Fruit fly (Drosophila melanogaster) whole organism, embryonic: ENCODE data around the gene GIIIspla2.

Experiments
- Abd-B ChIP-seq: fragments of 200-800 bp; sonication (Bioruptor generic); optimal IDR thresholded peaks from 2 replicates; lab custom pipeline; 2018; ENCODE audit warnings: missing biosample characterization, mild to moderate bottlenecking, missing genetic modification characterization, moderate library complexity
- Adf1 ChIP-seq: fragments of 200-800 bp; sonication (Bioruptor generic); IDR thresholded peaks from 2 replicates; pipeline ENCODE4 v1.3.6; 2022; ENCODE audit warnings: missing biosample characterization, missing genetic modification characterization
- CG1024 ChIP-seq: fragments of 200-800 bp; sonication (Bioruptor generic); IDR thresholded peaks from 2 replicates; pipeline ENCODE4 v1.3.6; 2022; ENCODE audit warnings: missing biosample characterization, missing genetic modification characterization
- CG13775 ChIP-seq: fragments of 200-800 bp; sonication (Bioruptor generic); optimal IDR thresholded peaks from 3 replicates; lab custom pipeline; 2017; ENCODE audit warnings: missing biosample characterization, mild to moderate bottlenecking, missing genetic modification characterization
- CG14441 ChIP-seq: fragments of 200-800 bp; sonication (Bioruptor generic); IDR thresholded peaks from 2 replicates; pipeline ENCODE4 v1.3.6; 2022; ENCODE audit warnings: missing biosample characterization, missing genetic modification characterization
- CG15479 ChIP-seq: fragments of 200-800 bp; sonication (Bioruptor generic); optimal IDR thresholded peaks from 3 replicates; lab custom pipeline; 2019; ENCODE audit warnings: missing biosample characterization, mild to moderate bottlenecking, missing genetic modification characterization, moderate library complexity
- CG1603 ChIP-seq: fragments of 200-800 bp; sonication (Bioruptor generic); optimal IDR thresholded peaks from 2 replicates; lab custom pipeline; 2019; ENCODE audit warnings: missing biosample characterization, mild to moderate bottlenecking, missing genetic modification characterization, moderate library complexity
- CG17328 ChIP-seq: fragments of 200-800 bp; sonication (Bioruptor generic); IDR thresholded peaks from 2 replicates; pipeline ENCODE4 v1.3.6; 2022; ENCODE audit warnings: missing biosample characterization, missing genetic modification characterization
- CG17829 ChIP-seq: fragments of 200-800 bp; optimal IDR thresholded peaks from 2 replicates; lab custom pipeline; 2019; ENCODE audit warnings: missing biosample characterization, mild to moderate bottlenecking, missing genetic modification characterization, moderate library complexity
- CG18619 ChIP-seq: fragments of 200-800 bp; sonication (Bioruptor generic); optimal IDR thresholded peaks from 3 replicates; lab custom pipeline; 2017; ENCODE audit warnings: missing biosample characterization, mild to moderate bottlenecking, missing genetic modification characterization
- CG2199 ChIP-seq: fragments of 200-800 bp; sonication (Bioruptor generic); IDR thresholded peaks from 3 replicates; pipeline ENCODE4 v1.3.6; 2022; ENCODE audit warnings: missing biosample characterization, missing genetic modification characterization
- CG2678 ChIP-seq: fragments of 200-800 bp; sonication (Bioruptor generic); optimal IDR thresholded peaks from 3 replicates; lab custom pipeline; 2019; ENCODE audit warnings: missing biosample characterization, mild to moderate bottlenecking, missing genetic modification characterization, moderate library complexity
- CG2712 ChIP-seq: fragments of 200-800 bp; optimal IDR thresholded peaks from 3 replicates; lab custom pipeline; 2019; ENCODE audit warnings: missing biosample characterization, mild to moderate bottlenecking, missing genetic modification characterization, moderate library complexity
- CG3065 ChIP-seq: fragments of 200-800 bp; sonication (Bioruptor generic); optimal IDR thresholded peaks from 2 replicates; lab custom pipeline; 2016; ENCODE audit warnings: missing biosample characterization, missing genetic modification characterization
- CG3281 ChIP-seq: fragments of 200-800 bp; sonication (Bioruptor generic); optimal IDR thresholded peaks from 3 replicates; lab custom pipeline; 2017; ENCODE audit warnings: missing biosample characterization, mild to moderate bottlenecking, missing genetic modification characterization
- CG5245 ChIP-seq: fragments of 200-800 bp; sonication (Bioruptor generic); optimal IDR thresholded peaks from 3 replicates; lab custom pipeline; 2016; ENCODE audit warnings: missing biosample characterization, missing genetic modification characterization
- CG6254 ChIP-seq: fragments of 200-800 bp; sonication (Bioruptor generic); optimal IDR thresholded peaks from 3 replicates; lab custom pipeline; 2017; ENCODE audit warnings: mild to moderate bottlenecking, missing biosample characterization, missing genetic modification reagents, missing genetic modification characterization
- CG8089 ChIP-seq: fragments of 200-800 bp; sonication (Bioruptor generic); optimal IDR thresholded peaks from 3 replicates; lab custom pipeline; 2016; ENCODE audit warnings: missing biosample characterization, missing genetic modification characterization
- CG8359 ChIP-seq: fragments of 200-800 bp; sonication (Bioruptor generic); optimal IDR thresholded peaks from 2 replicates; lab custom pipeline; 2017; ENCODE audit warnings: missing biosample characterization, mild to moderate bottlenecking, missing genetic modification characterization, borderline replicate concordance
- CG8924 ChIP-seq: fragments of 200-800 bp; optimal IDR thresholded peaks from 3 replicates; lab custom pipeline; 2019; ENCODE audit warnings: missing biosample characterization, mild to moderate bottlenecking, missing genetic modification characterization, moderate library complexity
- CG9609 ChIP-seq: fragments of 200-800 bp; sonication (Bioruptor generic); optimal IDR thresholded peaks from 3 replicates; lab custom pipeline; 2016; ENCODE audit warnings: missing biosample characterization, missing genetic modification characterization
- CG9727 ChIP-seq: fragments of 200-800 bp; sonication (Bioruptor generic); optimal IDR thresholded peaks from 3 replicates; lab custom pipeline; 2017; ENCODE audit warnings: missing biosample characterization, mild to moderate bottlenecking, missing genetic modification characterization
- D19B ChIP-seq: fragments of 200-800 bp; sonication (Bioruptor generic); optimal IDR thresholded peaks from 2 replicates; lab custom pipeline; 2017; ENCODE audit warnings: missing biosample characterization, mild to moderate bottlenecking, missing genetic modification characterization
- GATAe ChIP-seq: fragments of 200-800 bp; sonication (Bioruptor generic); conservative IDR thresholded peaks from 2 replicates; pipeline ENCODE4 v1.3.6; 2022; ENCODE audit warnings: missing biosample characterization, missing genetic modification characterization
- Meics ChIP-seq: fragments of 200-800 bp; sonication (Bioruptor generic); optimal IDR thresholded peaks from 2 replicates; lab custom pipeline; 2017; ENCODE audit warnings: missing biosample characterization, mild to moderate bottlenecking, missing genetic modification characterization
- NfI ChIP-seq: fragments of 200-800 bp; sonication (Bioruptor generic); optimal IDR thresholded peaks from 3 replicates; lab custom pipeline; 2018; ENCODE audit warnings: missing biosample characterization, mild to moderate bottlenecking, missing genetic modification characterization, moderate library complexity
- Ptx1 ChIP-seq: fragments of 200-800 bp; sonication (Bioruptor generic); IDR thresholded peaks from 2 replicates; pipeline ENCODE4 v1.3.6; 2022; ENCODE audit warnings: missing biosample characterization, missing genetic modification characterization
- Ravus ChIP-seq: fragments of 200-800 bp; sonication (Bioruptor generic); IDR thresholded peaks from 2 replicates; pipeline ENCODE4 v1.3.6; 2022; ENCODE audit warnings: missing biosample characterization, missing genetic modification characterization
- Sox100B ChIP-seq: fragments of 200-800 bp; sonication (Bioruptor generic); optimal IDR thresholded peaks from 3 replicates; lab custom pipeline; 2018; ENCODE audit warnings: missing biosample characterization, mild to moderate bottlenecking, missing genetic modification characterization
- Ssrp ChIP-seq: fragments of 200-800 bp; sonication (Bioruptor generic); optimal IDR thresholded peaks from 2 replicates; lab custom pipeline; 2018; ENCODE audit warnings: missing biosample characterization, mild to moderate bottlenecking, missing genetic modification characterization, moderate library complexity
- az2 ChIP-seq: fragments of 200-800 bp; sonication (Bioruptor generic); optimal IDR thresholded peaks from 3 replicates; lab custom pipeline; 2016; ENCODE audit warnings: missing biosample characterization, missing genetic modification characterization
- btn ChIP-seq: fragments of 200-800 bp; sonication (Bioruptor generic); optimal IDR thresholded peaks from 2 replicates; lab custom pipeline; 2016; ENCODE audit warnings: missing biosample characterization, missing genetic modification characterization
- chm ChIP-seq: fragments of 200-800 bp; sonication (Bioruptor generic); IDR thresholded peaks from 2 replicates; pipeline ENCODE4 v1.3.6; 2022; ENCODE audit warnings: missing biosample characterization, missing genetic modification characterization
- dpn ChIP-seq, 2 experiments: fragments of 200-800 bp; sonication (Bioruptor generic); optimal IDR thresholded peaks; 3 replicates each; lab custom pipeline; 2016; ENCODE audit warnings: missing biosample characterization in 2 of 2, missing genetic modification characterization in 2 of 2
- ems ChIP-seq: fragments of 200-800 bp; sonication (Bioruptor generic); optimal IDR thresholded peaks from 3 replicates; lab custom pipeline; 2016; ENCODE audit warnings: missing biosample characterization, missing genetic modification characterization
- esg ChIP-seq: fragments of 200-800 bp; sonication (Bioruptor generic); conservative IDR thresholded peaks from 2 replicates; pipeline ENCODE4 v1.3.6; 2022; ENCODE audit warnings: missing biosample characterization, missing genetic modification characterization
- gro ChIP-seq: fragments of 200-800 bp; sonication (Bioruptor generic); optimal IDR thresholded peaks from 2 replicates; lab custom pipeline; 2016; ENCODE audit warnings: missing biosample characterization, missing genetic modification characterization
- jigr1 ChIP-seq: fragments of 200-800 bp; sonication (Bioruptor generic); IDR thresholded peaks from 3 replicates; pipeline ENCODE4 v1.3.6; 2022; ENCODE audit warnings: missing biosample characterization, missing genetic modification characterization
- ken ChIP-seq: fragments of 200-800 bp; sonication (Bioruptor generic); IDR thresholded peaks from 3 replicates; pipeline ENCODE4 v1.3.6; 2022; ENCODE audit warnings: missing biosample characterization, missing genetic modification characterization
- mam ChIP-seq: fragments of 200-800 bp; sonication (Bioruptor generic); optimal IDR thresholded peaks from 3 replicates; lab custom pipeline; 2016; ENCODE audit warnings: missing biosample characterization, missing genetic modification characterization
- mirr ChIP-seq: fragments of 200-800 bp; sonication (Bioruptor generic); optimal IDR thresholded peaks from 3 replicates; lab custom pipeline; 2018; ENCODE audit warnings: missing biosample characterization, mild to moderate bottlenecking, missing genetic modification characterization
- pan ChIP-seq, 4 experiments: fragments of >200 bp in 3 of 4; fragments of 200-800 bp in 1 of 4; sonication (Bioruptor generic) in 1 of 4; optimal IDR thresholded peaks in 3 of 4; IDR thresholded peaks in 1 of 4; 2 replicates each; pipeline versions ENCODE4 v1.3.6 to Lab custom; 2017 to 2022; ENCODE audit warnings: missing biosample characterization in 2 of 4, missing genetic modification characterization in 2 of 4, mixed read lengths in 1 of 4
- pb ChIP-seq: fragments of 200-800 bp; sonication (Bioruptor generic); optimal IDR thresholded peaks from 3 replicates; lab custom pipeline; 2016; ENCODE audit warnings: missing biosample characterization, missing genetic modification characterization
- pum ChIP-seq: fragments of 200-800 bp; sonication (Bioruptor generic); optimal IDR thresholded peaks from 2 replicates; lab custom pipeline; 2016; ENCODE audit warnings: missing biosample characterization, missing genetic modification characterization
- repo ChIP-seq: fragments of 200-800 bp; sonication (Bioruptor generic); optimal IDR thresholded peaks from 2 replicates; lab custom pipeline; 2016; ENCODE audit warnings: missing biosample characterization, missing genetic modification characterization
- run ChIP-seq: fragments of 200-800 bp; sonication (Bioruptor generic); optimal IDR thresholded peaks from 3 replicates; lab custom pipeline; 2018; ENCODE audit warnings: missing biosample characterization, mild to moderate bottlenecking, missing genetic modification characterization
- sc ChIP-seq, 3 experiments: fragments of >200 bp in 2 of 3; fragments of 200-800 bp in 1 of 3; sonication (Bioruptor generic) in 1 of 3; optimal IDR thresholded peaks; 2 replicates in 2 of 3; 3 replicates in 1 of 3; lab custom pipeline; 2017; ENCODE audit warnings: mild to moderate bottlenecking in 1 of 3, missing biosample characterization in 1 of 3, missing genetic modification characterization in 1 of 3, missing genetic modification reagents in 1 of 3
- sens ChIP-seq: fragments of 200-800 bp; sonication (Bioruptor generic); peaks from one replicate; lab custom pipeline; 2016; ENCODE audit warnings: missing biosample characterization, missing genetic modification characterization
- tin ChIP-seq: fragments of 200-800 bp; sonication (Bioruptor generic); optimal IDR thresholded peaks from 3 replicates; lab custom pipeline; 2016; ENCODE audit warnings: missing biosample characterization, missing genetic modification characterization
- zf30C ChIP-seq: fragments of 200-800 bp; sonication (Bioruptor generic); optimal IDR thresholded peaks from 3 replicates; lab custom pipeline; 2018; ENCODE audit warnings: missing biosample characterization, mild to moderate bottlenecking, missing genetic modification characterization

GIIIspla2 gene

dm6 chrX:8126149-8126548 is 31.3 kb upstream of the GIIIspla2 start (continued):
- peak; percentile 75 for TF ChIP-seq ken (GFP tag; lab: Robert Waterston, UW)
- peak; percentile 64 for TF ChIP-seq CG2678
- peak; percentile 48 for TF ChIP-seq esg (GFP tag; lab: Robert Waterston, UW)
- TF ChIP-seq repo (GFP tag; lab: Kevin White, UChicago), result no peak
- TF ChIP-seq mirr (GFP tag; lab: Kevin White, UChicago), result no peak
- TF ChIP-seq pum (GFP tag; lab: Kevin White, UChicago), result peak; percentile 42
- TF ChIP-seq ems (GFP tag; lab: Kevin White, UChicago), result peak; percentile 33
- peak; percentile 46; the same call in 1 of the 2 replicates for TF ChIP-seq CG14441
- TF ChIP-seq CG1603 (tag; lab: Kevin White, UChicago), result peak; percentile 84
- TF ChIP-seq az2 (GFP tag; lab: Kevin White, UChicago), result peak; percentile 69
- TF ChIP-seq CG3281 (GFP tag; lab: Kevin White, UChicago), result no peak
- TF ChIP-seq Abd-B (GFP tag; lab: Kevin White, UChicago), result peak; percentile 59
- TF ChIP-seq CG2199 (GFP tag; lab: Robert Waterston, UW), result no peak
- no peak for TF ChIP-seq GATAe (GFP tag; lab: Robert Waterston, UW)
- TF ChIP-seq Meics (GFP tag; lab: Kevin White, UChicago), result no peak
- TF ChIP-seq CG17829 (tag; lab: Kevin White, UChicago), result peak; percentile 67
- TF ChIP-seq zf30C (GFP tag; lab: Kevin White, UChicago), result no peak
- peak; percentile 50 for TF ChIP-seq CG6254 (GFP tag; lab: Kevin White, UChicago)
- peak; percentile 35 to 49 for TF ChIP-seq dpn (GFP tag; optimal IDR thresholded peaks at IDR 0.05; lab: Kevin White, UChicago)
- peak; percentile 65 for TF ChIP-seq Ssrp (tag; lab: Kevin White, UChicago)
- peak; percentile 37; the same call in 1 of the 3 replicates for TF ChIP-seq jigr1
- TF ChIP-seq CG13775 (GFP tag; lab: Kevin White, UChicago), result peak; percentile 33
- no peak for TF ChIP-seq pan (optimal IDR thresholded peaks at IDR 0.05; lab: Kevin White, UChicago)
- peak in 1 of 2 experiments; percentile 58 for TF ChIP-seq pan (GFP tag; optimal IDR thresholded peaks at IDR 0.05 in 1 of 2, IDR thresholded peaks at IDR 0.05 in 1 of 2)
- peak; percentile 80 for TF ChIP-seq CG2712 (tag; lab: Kevin White, UChicago)
- TF ChIP-seq CG15479 (GFP tag; lab: Kevin White, UChicago), result no peak
- peak; percentile 93 for TF ChIP-seq sens
- no peak for TF ChIP-seq pb (GFP tag; lab: Kevin White, UChicago)
- TF ChIP-seq CG9609 (GFP tag; lab: Kevin White, UChicago), result peak; percentile 9
- TF ChIP-seq sc (optimal IDR thresholded peaks at IDR 0.05; lab: Kevin White, UChicago), result no peak
- peak; percentile 54 for TF ChIP-seq sc (GFP tag; optimal IDR thresholded peaks at IDR 0.05; lab: Kevin White, UChicago)
- TF ChIP-seq CG8359 (GFP tag; lab: Kevin White, UChicago), result no peak
- TF ChIP-seq btn (GFP tag; lab: Kevin White, UChicago), result peak; percentile 27
- no peak for TF ChIP-seq mam (GFP tag; lab: Kevin White, UChicago)
- no peak for TF ChIP-seq run (tag; lab: Kevin White, UChicago)
- TF ChIP-seq CG8089 (GFP tag; lab: Kevin White, UChicago), result peak; percentile 23
- no peak for TF ChIP-seq CG3065 (GFP tag; lab: Kevin White, UChicago)
- peak; percentile 50 for TF ChIP-seq CG9727
- TF ChIP-seq Ravus (GFP tag; lab: Robert Waterston, UW), result no peak
- TF ChIP-seq Sox100B (GFP tag; lab: Kevin White, UChicago), result peak; percentile 57
- TF ChIP-seq tin (GFP tag; lab: Kevin White, UChicago), result peak; percentile 45
- TF ChIP-seq CG5245 (GFP tag; lab: Kevin White, UChicago), result peak; percentile 36
- no peak for TF ChIP-seq gro (GFP tag; lab: Kevin White, UChicago)
- no peak for TF ChIP-seq Adf1 (GFP tag; lab: Robert Waterston, UW)
- TF ChIP-seq CG18619, result no peak
- TF ChIP-seq Ptx1 (GFP tag; lab: Robert Waterston, UW), result peak; percentile 67
- peak; percentile 67 for TF ChIP-seq CG8924 (tag; lab: Kevin White, UChicago)
- peak; percentile 32 for TF ChIP-seq NfI (GFP tag; lab: Kevin White, UChicago)
- 0 out of 2 replicates have a peak, but pooled peaks have one; percentile 26 for TF ChIP-seq CG1024 (GFP tag; lab: Robert Waterston, UW)
- peak; percentile 81 for TF ChIP-seq CG17328 (GFP tag; lab: Robert Waterston, UW)
- TF ChIP-seq chm (GFP tag; lab: Robert Waterston, UW), result peak; percentile 55; the same call in 1 of the 2 replicates
- TF ChIP-seq D19B, result peak; percentile 23
